Worm (Caenorhabditis elegans) whole organism, L4 larva: ENCODE data around the gene W09H1.4.

ENCODE experiments used
- F26F4.8 ChIP-seq: fragments of 200-800 bp; sonication (Bioruptor generic); conservative IDR thresholded peaks from 2 replicates; pipeline ENCODE4 v1.3.6; 2022; ENCODE audit warnings: missing genetic modification characterization, missing compliant biosample characterization
- F44E2.7 ChIP-seq: fragments of 200-800 bp; sonication (Bioruptor generic); IDR thresholded peaks from 2 replicates; pipeline ENCODE4 v2.1.2; 2022; ENCODE audit warnings: missing genetic modification characterization, missing compliant biosample characterization
- R02D3.7 ChIP-seq: fragments of 150-350 bp; sonication (generic microtip); optimal IDR thresholded peaks from 3 replicates; lab custom pipeline; 2014; ENCODE audit warnings: missing biosample characterization, missing genetic modification characterization
- Y105C5A.15 ChIP-seq: fragments of 200-800 bp; sonication (Bioruptor generic); IDR thresholded peaks from 2 replicates; pipeline ENCODE4 v1.3.6; 2022; ENCODE audit warnings: missing genetic modification characterization, missing compliant biosample characterization
- ama-1 ChIP-seq: fragments of 150-350 bp; optimal IDR thresholded peaks from 2 replicates; lab custom pipeline; 2014; ENCODE audit warnings: inconsistent platforms, mixed read lengths
- arid-1 ChIP-seq: fragments of 200-800 bp; sonication (Bioruptor generic); conservative IDR thresholded peaks from 2 replicates; pipeline ENCODE4 v1.3.6; 2022; ENCODE audit warnings: missing genetic modification reagents, missing genetic modification characterization, missing compliant biosample characterization
- attf-4 ChIP-seq: sonication (generic microtip); optimal IDR thresholded peaks from 3 replicates; lab custom pipeline; 2017; ENCODE audit warnings: missing biosample characterization, missing genetic modification characterization
- ceh-44 ChIP-seq: fragments of 200-800 bp; sonication (Bioruptor generic); IDR thresholded peaks from 2 replicates; pipeline ENCODE4 v1.3.6; 2022; ENCODE audit warnings: missing genetic modification reagents, missing genetic modification characterization, missing compliant biosample characterization
- ceh-62 ChIP-seq: sonication (generic microtip); optimal IDR thresholded peaks from 2 replicates; lab custom pipeline; 2017; ENCODE audit warnings: missing biosample characterization, missing genetic modification characterization
- ces-1 ChIP-seq: fragments of 150-350 bp; sonication (generic microtip); optimal IDR thresholded peaks from 4 replicates; lab custom pipeline; 2014; ENCODE audit warnings: missing biosample characterization, missing genetic modification reagents, missing genetic modification characterization
- ctbp-1 ChIP-seq: fragments of 200-800 bp; sonication (Bioruptor generic); IDR thresholded peaks from 2 replicates; pipeline ENCODE4 v1.3.6; 2022; ENCODE audit warnings: missing genetic modification reagents, missing genetic modification characterization, missing compliant biosample characterization
- daf-12 ChIP-seq: fragments of 150-350 bp; optimal IDR thresholded peaks from 2 replicates; lab custom pipeline; 2014; ENCODE audit warnings: missing biosample characterization, missing genetic modification reagents, missing genetic modification characterization
- daf-16 ChIP-seq, 3 experiments: sonication (generic microtip); optimal IDR thresholded peaks; 2 replicates each; lab custom pipeline; 2016 to 2017; ENCODE audit warnings: missing genetic modification characterization in 3 of 3, missing genetic modification reagents in 3 of 3, mild to moderate bottlenecking in 2 of 3, missing compliant biosample characterization in 2 of 3, missing biosample characterization in 1 of 3, moderate library complexity in 1 of 3
- daf-8 ChIP-seq: fragments of 200-800 bp; sonication (Bioruptor generic); IDR thresholded peaks from 2 replicates; pipeline ENCODE4 v1.3.6; 2022; ENCODE audit warnings: missing genetic modification characterization, missing compliant biosample characterization
- dmd-8 ChIP-seq: fragments of 200-800 bp; sonication (Bioruptor generic); IDR thresholded peaks from 2 replicates; pipeline ENCODE4 v1.3.6; 2022; ENCODE audit warnings: missing genetic modification characterization, missing compliant biosample characterization
- dmd-9 ChIP-seq: fragments of 200-800 bp; sonication (Bioruptor generic); IDR thresholded peaks from 2 replicates; pipeline ENCODE4 v1.3.6; 2022; ENCODE audit warnings: missing genetic modification reagents, missing genetic modification characterization, missing compliant biosample characterization
- fos-1 ChIP-seq: fragments of 150-350 bp; optimal IDR thresholded peaks from 2 replicates; lab custom pipeline; 2014; ENCODE audit warnings: missing biosample characterization, missing genetic modification characterization
- gei-8 ChIP-seq: fragments of 200-800 bp; sonication (Bioruptor generic); optimal IDR thresholded peaks from 2 replicates; lab custom pipeline; 2018; ENCODE audit warnings: mild to moderate bottlenecking, missing genetic modification characterization, missing compliant biosample characterization
- hlh-11 ChIP-seq: fragments of 200-800 bp; sonication (Bioruptor generic); optimal IDR thresholded peaks from 2 replicates; lab custom pipeline; 2018; ENCODE audit warnings: mild to moderate bottlenecking, missing genetic modification characterization, missing compliant biosample characterization
- hmg-1.1 ChIP-seq: fragments of 200-800 bp; sonication (Bioruptor generic); IDR thresholded peaks from 2 replicates; pipeline ENCODE4 v1.3.6; 2022; ENCODE audit warnings: missing genetic modification reagents, missing genetic modification characterization, missing compliant biosample characterization
- jun-1 ChIP-seq: fragments of 150-350 bp; optimal IDR thresholded peaks from 2 replicates; lab custom pipeline; 2014; ENCODE audit warnings: missing biosample characterization, missing genetic modification reagents, missing genetic modification characterization
- lin-13 ChIP-seq: fragments of 150-350 bp; optimal IDR thresholded peaks from 2 replicates; lab custom pipeline; 2014; ENCODE audit warnings: missing biosample characterization, missing genetic modification reagents, missing genetic modification characterization
- lin-29 ChIP-seq: fragments of 200-800 bp; sonication (Bioruptor generic); IDR thresholded peaks from 2 replicates; pipeline ENCODE4 v1.3.6; 2022; ENCODE audit warnings: missing genetic modification reagents, missing genetic modification characterization, missing compliant biosample characterization
- lin-39 ChIP-seq: fragments of 150-350 bp; optimal IDR thresholded peaks from 2 replicates; lab custom pipeline; 2014; ENCODE audit warnings: missing biosample characterization, missing genetic modification reagents, missing genetic modification characterization
- lir-3 ChIP-seq: sonication (generic microtip); optimal IDR thresholded peaks from 2 replicates; lab custom pipeline; 2016; ENCODE audit warnings: mild to moderate bottlenecking, missing genetic modification characterization, missing compliant biosample characterization
- madf-5 ChIP-seq, 2 experiments: fragments of 200-800 bp; sonication (Bioruptor generic); IDR thresholded peaks; 2 replicates each; pipeline ENCODE4 v1.3.6; 2022; ENCODE audit warnings: missing compliant biosample characterization in 2 of 2, missing genetic modification characterization in 2 of 2
- madf-9 ChIP-seq: fragments of 200-800 bp; sonication (Bioruptor generic); conservative IDR thresholded peaks from 2 replicates; pipeline ENCODE4 v1.3.6; 2022; ENCODE audit warnings: missing genetic modification reagents, missing genetic modification characterization, missing compliant biosample characterization
- mdt-29 ChIP-seq: fragments of 200-800 bp; sonication (Bioruptor generic); IDR thresholded peaks from 2 replicates; pipeline ENCODE4 v1.3.6; 2022; ENCODE audit warnings: missing genetic modification reagents, missing genetic modification characterization, missing compliant biosample characterization
- mep-1 ChIP-seq: fragments of 150-350 bp; sonication (generic microtip); optimal IDR thresholded peaks from 3 replicates; lab custom pipeline; 2014; ENCODE audit warnings: missing biosample characterization, missing genetic modification characterization
- mxl-3 ChIP-seq: fragments of 200-800 bp; sonication (Bioruptor generic); optimal IDR thresholded peaks from 2 replicates; lab custom pipeline; 2018; ENCODE audit warnings: mild to moderate bottlenecking, missing genetic modification characterization, missing compliant biosample characterization
- nhr-102 ChIP-seq: sonication (generic microtip); optimal IDR thresholded peaks from 2 replicates; lab custom pipeline; 2016; ENCODE audit warnings: mild to moderate bottlenecking, missing genetic modification characterization, moderate library complexity, missing compliant biosample characterization
- nhr-11 ChIP-seq: fragments of 150-350 bp; optimal IDR thresholded peaks from 2 replicates; lab custom pipeline; 2014; ENCODE audit warnings: missing biosample characterization, missing genetic modification characterization
- nhr-111 ChIP-seq: fragments of 200-800 bp; sonication (Bioruptor generic); optimal IDR thresholded peaks from 2 replicates; lab custom pipeline; 2018; ENCODE audit warnings: mild to moderate bottlenecking, missing genetic modification characterization, missing compliant biosample characterization
- nhr-237 ChIP-seq: sonication (generic microtip); optimal IDR thresholded peaks from 2 replicates; lab custom pipeline; 2017; ENCODE audit warnings: missing biosample characterization, missing genetic modification characterization
- nhr-25 ChIP-seq: sonication (generic microtip); optimal IDR thresholded peaks from 2 replicates; lab custom pipeline; 2017; ENCODE audit warnings: missing genetic modification characterization, mild to moderate bottlenecking, missing compliant biosample characterization, antibody characterized with exemption, moderate library complexity, borderline replicate concordance; ENCODE audit not compliant: insufficient read depth
- nhr-28 ChIP-seq: fragments of 150-350 bp; optimal IDR thresholded peaks from 2 replicates; lab custom pipeline; 2014; ENCODE audit warnings: missing biosample characterization, missing genetic modification characterization
- nhr-42 ChIP-seq: fragments of 200-800 bp; sonication (Bioruptor generic); IDR thresholded peaks from 2 replicates; pipeline ENCODE4 v1.3.6; 2022; ENCODE audit warnings: missing genetic modification characterization, missing compliant biosample characterization
- nhr-6 ChIP-seq: fragments of 150-350 bp; optimal IDR thresholded peaks from 2 replicates; lab custom pipeline; 2014; ENCODE audit warnings: missing biosample characterization, missing genetic modification characterization
- nhr-76 ChIP-seq: fragments of 150-350 bp; optimal IDR thresholded peaks from 2 replicates; lab custom pipeline; 2014; ENCODE audit warnings: missing biosample characterization, missing genetic modification characterization
- pha-4 ChIP-seq, 2 experiments: fragments of 150-350 bp in 1 of 2; fragments of 200-800 bp in 1 of 2; sonication (Bioruptor generic) in 1 of 2; IDR thresholded peaks in 1 of 2; optimal IDR thresholded peaks in 1 of 2; 2 replicates each; pipeline versions ENCODE4 v1.3.6 to Lab custom; 2014 to 2022; ENCODE audit warnings: missing genetic modification characterization in 2 of 2, missing genetic modification reagents in 2 of 2, missing biosample characterization in 1 of 2, missing compliant biosample characterization in 1 of 2
- php-3 ChIP-seq: fragments of 200-800 bp; sonication (Bioruptor generic); IDR thresholded peaks from 2 replicates; pipeline ENCODE4 v1.3.6; 2022; ENCODE audit warnings: missing genetic modification reagents, missing genetic modification characterization, missing compliant biosample characterization
- rbr-2 ChIP-seq: sonication (generic microtip); optimal IDR thresholded peaks from 2 replicates; lab custom pipeline; 2016; ENCODE audit warnings: missing genotype, missing genetic modification characterization, missing compliant biosample characterization
- set-16 ChIP-seq: fragments of 200-800 bp; sonication (Bioruptor generic); IDR thresholded peaks from 2 replicates; pipeline ENCODE4 v1.3.6; 2022; ENCODE audit warnings: missing genetic modification reagents, missing genetic modification characterization, missing compliant biosample characterization
- skn-1 ChIP-seq: fragments of 150-350 bp; optimal IDR thresholded peaks from 2 replicates; lab custom pipeline; 2014; ENCODE audit warnings: missing biosample characterization, missing genetic modification characterization
- spr-3 ChIP-seq: fragments of 200-800 bp; sonication (Bioruptor generic); optimal IDR thresholded peaks from 2 replicates; lab custom pipeline; 2018; ENCODE audit warnings: mild to moderate bottlenecking, missing genetic modification characterization, missing compliant biosample characterization
- unc-39 ChIP-seq: sonication (generic microtip); optimal IDR thresholded peaks from 2 replicates; lab custom pipeline; 2017; ENCODE audit warnings: missing biosample characterization, missing genetic modification characterization
- vab-7 ChIP-seq: fragments of 200-800 bp; sonication (Bioruptor generic); IDR thresholded peaks from 2 replicates; pipeline ENCODE4 v1.3.6; 2022; ENCODE audit warnings: missing genetic modification reagents, missing genetic modification characterization, missing compliant biosample characterization
- zag-1 ChIP-seq: fragments of 150-350 bp; optimal IDR thresholded peaks from 2 replicates; lab custom pipeline; 2014; ENCODE audit warnings: missing biosample characterization, missing genetic modification characterization
- zfp-2 ChIP-seq: sonication (generic microtip); optimal IDR thresholded peaks from 2 replicates; lab custom pipeline; 2016; ENCODE audit warnings: mild to moderate bottlenecking, missing genetic modification characterization, missing compliant biosample characterization
- zip-11 ChIP-seq: fragments of 200-800 bp; sonication (Bioruptor generic); IDR thresholded peaks from 2 replicates; pipeline ENCODE4 v1.3.6; 2022; ENCODE audit warnings: missing genetic modification characterization, missing compliant biosample characterization
- zip-2 ChIP-seq: fragments of 150-350 bp; optimal IDR thresholded peaks from 2 replicates; lab custom pipeline; 2014; ENCODE audit warnings: missing biosample characterization, missing genetic modification characterization
- ztf-7 ChIP-seq: fragments of 150-350 bp; optimal IDR thresholded peaks from 2 replicates; lab custom pipeline; 2014; ENCODE audit warnings: missing biosample characterization, missing genetic modification characterization

W09H1.4 gene

DNA sequence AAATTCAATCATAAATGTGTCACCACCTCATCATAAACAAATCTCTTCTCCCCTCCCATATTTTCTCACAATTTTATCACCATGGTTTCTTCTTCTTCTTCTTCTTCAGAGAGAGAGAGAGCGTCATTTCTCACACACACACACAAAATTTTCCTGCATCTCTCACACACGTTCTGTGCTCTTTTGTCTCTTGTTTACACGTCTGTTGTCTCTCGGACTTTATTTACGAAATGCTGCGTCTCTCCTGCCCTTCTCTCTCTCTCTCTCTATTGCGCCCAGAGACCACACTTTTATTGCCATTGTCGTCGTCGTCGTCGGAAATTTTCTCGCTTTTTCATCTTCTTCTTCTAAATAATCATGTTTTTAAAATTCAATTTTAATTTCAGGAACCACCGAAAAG, 11.8 kb downstream of the W09H1.4 start, which contains the start of gene lec-1 (continued):
- TF ChIP-seq daf-12 (no peak), skn-1 (tag; lab: Kevin White, UChicago) (no peak), daf-16 (GFP tag; optimal IDR thresholded peaks at IDR 0.05; lab: Kevin White, UChicago) (peak in 1 of 2 experiments; percentile 51), daf-16 (tag; optimal IDR thresholded peaks at IDR 0.05; lab: Kevin White, UChicago) (peak; percentile 97), pha-4 (GFP tag; IDR thresholded peaks at IDR 0.05; lab: Robert Waterston, UW) (peak; percentile 13; the same call in 1 of the 2 replicates), pha-4 (tag; optimal IDR thresholded peaks at IDR 0.05; lab: Kevin White, UChicago) (peak; percentile 91), attf-4 (no peak), nhr-76 (tag; lab: Kevin White, UChicago) (no peak), zip-2 (tag; lab: Kevin White, UChicago) (no peak), daf-8 (GFP tag; lab: Robert Waterston, UW) (no peak), nhr-111 (GFP tag; lab: Kevin White, UChicago) (no peak), F26F4.8 (GFP tag; lab: Robert Waterston, UW) (no peak), php-3 (no peak), zag-1 (no peak), lin-29 (GFP tag; lab: Robert Waterston, UW) (no peak), spr-3 (GFP tag; lab: Kevin White, UChicago) (no peak), unc-39 (no peak), nhr-25 (no peak), dmd-9 (no peak), nhr-6 (tag; lab: Kevin White, UChicago) (peak; percentile 15), F44E2.7 (no peak), gei-8 (GFP tag; lab: Kevin White, UChicago) (no peak), nhr-102 (no peak), ces-1 (GFP tag; lab: Kevin White, UChicago) (no peak), lir-3 (tag; lab: Kevin White, UChicago) (no peak), ceh-62 (tag; lab: Kevin White, UChicago) (no peak), zfp-2 (tag; lab: Kevin White, UChicago) (no peak), dmd-8 (GFP tag; lab: Robert Waterston, UW) (no peak), lin-39 (tag; lab: Kevin White, UChicago) (no peak), madf-9 (GFP tag; lab: Robert Waterston, UW) (no peak), lin-13 (peak; percentile 11), hlh-11 (peak; percentile 72), vab-7 (GFP tag; lab: Robert Waterston, UW) (no peak), nhr-42 (GFP tag; lab: Robert Waterston, UW) (no peak), mxl-3 (GFP tag; lab: Kevin White, UChicago) (peak; percentile 51), jun-1 (tag; lab: Kevin White, UChicago) (no peak), ceh-44 (GFP tag; lab: Robert Waterston, UW) (no peak), hmg-1.1 (GFP tag; lab: Robert Waterston, UW) (peak; percentile 67), mdt-29 (GFP tag; lab: Robert Waterston, UW) (no peak; the same call in 1 of the 2 replicates), zip-11 (GFP tag; lab: Robert Waterston, UW) (no peak), madf-5 (GFP tag; IDR thresholded peaks at IDR 0.05; lab: Robert Waterston, UW) (no peak), ama-1 (lab: Kevin White, UChicago) (peak; percentile 74), mep-1 (tag; lab: Kevin White, UChicago) (peak; percentile 70), nhr-237 (tag; lab: Kevin White, UChicago) (no peak), ctbp-1 (no peak), nhr-11 (tag; lab: Kevin White, UChicago) (peak; percentile 70), ztf-7 (no peak), rbr-2 (tag; lab: Kevin White, UChicago) (peak; percentile 59), R02D3.7 (tag; lab: Kevin White, UChicago) (no peak), Y105C5A.15 (GFP tag; lab: Robert Waterston, UW) (no peak), fos-1 (tag; lab: Kevin White, UChicago) (no peak), arid-1 (no peak), nhr-28 (peak; percentile 63), set-16 (GFP tag; lab: Robert Waterston, UW) (0 out of 2 replicates have a peak, but pooled peaks have one; percentile 11)
